Fruit fly (Drosophila melanogaster) whole organism: ENCODE data around the gene CG45764.
"Not testable (repeated sequence)": the region's sequence is repeated elsewhere in the genome, so short reads cannot be mapped to it uniquely, and the experiment has no call there.

Experiments used
- Dll ChIP-seq: fragments of >200 bp; optimal IDR thresholded peaks from 2 replicates; lab custom pipeline; 2017
- EcR ChIP-seq, 2 experiments: fragments of >200 bp; optimal IDR thresholded peaks; 2 replicates each; lab custom pipeline; 2017; ENCODE audit warnings: missing biosample characterization in 2 of 2, missing genetic modification characterization in 2 of 2, missing genetic modification reagents in 2 of 2
- pan ChIP-seq: fragments of >200 bp; optimal IDR thresholded peaks from 2 replicates; lab custom pipeline; 2017
- usp ChIP-seq: fragments of >200 bp; optimal IDR thresholded peaks from 2 replicates; lab custom pipeline; 2017; ENCODE audit warnings: missing biosample characterization, missing genetic modification characterization, mixed read lengths

Gene CG45764

DNA sequence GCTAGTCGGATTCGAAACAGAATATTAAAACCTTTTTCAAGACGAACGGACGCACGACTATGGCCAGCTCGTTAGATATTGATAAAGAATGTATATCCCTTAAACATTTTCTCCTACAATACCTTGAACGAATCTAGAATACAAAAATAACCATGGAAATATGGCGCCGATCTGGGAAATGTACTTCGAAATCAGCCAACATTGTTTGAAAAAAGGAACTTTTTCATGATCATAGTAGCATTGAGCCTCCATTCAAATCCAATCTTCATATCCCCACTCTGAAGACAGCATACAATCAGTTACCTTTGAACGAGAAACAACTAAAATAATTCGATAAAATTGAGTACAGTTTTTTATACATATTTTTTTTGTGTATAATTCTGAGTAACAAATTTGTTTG, at the start of gene CG45764:
CG45764 (plus strand) TSS at position 301 of the 400 bp plus-strand sequence.
- not testable (repeated sequence) for TF ChIP-seq EcR (GFP tag; optimal IDR thresholded peaks at IDR 0.05; lab: Kevin White, UChicago); Dll; usp (GFP tag; lab: Kevin White, UChicago)

DNA sequence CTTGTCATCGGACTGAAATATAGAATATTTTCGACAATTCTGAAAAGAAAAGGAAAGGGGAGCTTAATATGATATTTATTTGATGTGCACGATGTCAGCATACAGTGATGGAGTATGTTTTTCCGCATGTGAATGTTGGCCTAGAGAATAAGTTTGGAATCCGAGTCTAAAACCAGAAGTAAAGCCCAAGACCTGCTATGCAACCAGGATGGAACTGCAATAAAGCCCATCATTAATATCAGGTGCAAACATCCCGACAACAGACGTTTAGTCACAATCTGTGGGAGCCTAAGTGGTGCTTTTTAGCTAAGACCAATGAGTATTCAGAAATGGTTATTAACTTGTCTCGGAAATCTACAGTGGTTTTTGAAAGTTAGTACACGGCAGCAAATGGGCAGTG, 35.8 kb upstream of the CG45764 start, which contains the start of gene CG46192:
CG46192 (minus strand) TSS at position 101 of the 400 bp plus-strand sequence.
- not testable (repeated sequence) for TF ChIP-seq EcR (GFP tag; optimal IDR thresholded peaks at IDR 0.05; lab: Kevin White, UChicago); usp (GFP tag; lab: Kevin White, UChicago); Dll

DNA sequence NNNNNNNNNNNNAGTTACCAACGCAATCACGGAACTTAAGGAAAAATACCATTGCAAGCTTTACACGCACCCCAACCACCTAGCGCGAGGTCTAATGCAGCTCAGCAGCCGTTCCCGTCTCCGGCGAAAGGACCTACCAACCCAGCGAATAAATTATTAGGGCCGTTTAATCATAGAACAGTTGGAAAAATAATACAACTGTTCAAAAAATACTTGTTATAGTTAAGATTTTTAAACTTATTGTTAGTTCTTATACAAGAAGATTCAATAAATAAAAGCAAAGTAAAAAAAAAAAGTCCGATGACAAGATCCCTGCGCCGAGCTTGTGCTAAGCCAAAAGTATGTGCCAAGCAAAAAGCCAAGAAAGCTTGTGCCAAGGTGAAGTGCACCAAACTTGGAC, 26.1 kb upstream of the CG45764 start, which contains the start of gene CG46193:
CG46193 (plus strand) TSS at position 301 of the 400 bp plus-strand sequence.
- not testable (repeated sequence) for TF ChIP-seq pan (lab: Kevin White, UChicago); EcR (GFP tag; optimal IDR thresholded peaks at IDR 0.05; lab: Kevin White, UChicago); usp (GFP tag; lab: Kevin White, UChicago)

DNA sequence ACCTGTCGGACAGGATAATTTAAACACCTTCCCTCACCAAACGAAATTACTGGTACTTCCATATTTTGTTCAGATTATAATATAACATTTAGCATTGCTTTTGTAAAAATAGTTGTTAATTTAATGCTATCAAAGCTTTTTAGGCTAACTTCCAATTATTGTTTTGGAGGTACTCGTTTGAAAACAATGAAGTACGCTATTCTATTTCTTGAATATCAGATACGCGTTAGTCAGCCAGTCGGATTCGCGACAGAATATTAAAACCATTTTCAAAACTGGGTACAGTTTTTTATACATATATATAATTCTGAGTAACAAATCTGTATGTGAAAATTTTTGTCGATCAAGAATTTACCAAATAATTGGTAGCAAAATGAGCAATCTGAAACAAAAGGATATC, 4.4 kb upstream of the CG45764 start, which contains the start of gene Mst77Y-4:
Mst77Y-4 (plus strand) TSS at position 301 of the 400 bp plus-strand sequence.
- not testable (repeated sequence) for TF ChIP-seq usp (GFP tag; lab: Kevin White, UChicago); pan (lab: Kevin White, UChicago); Dll
